Worm (Caenorhabditis elegans) whole organism, early embryonic: ENCODE data around the gene dre-1.

Experiments
- B0310.2 ChIP-seq: sonication (generic microtip); optimal IDR thresholded peaks from 2 replicates; lab custom pipeline; 2016; ENCODE audit warnings: mild to moderate bottlenecking, missing genetic modification characterization, missing compliant biosample characterization
- F13C5.2 ChIP-seq: sonication (generic microtip); optimal IDR thresholded peaks from 2 replicates; lab custom pipeline; 2017; ENCODE audit warnings: mild to moderate bottlenecking, missing genetic modification characterization, inconsistent platforms, missing compliant biosample characterization
- aly-1 ChIP-seq: sonication (generic microtip); optimal IDR thresholded peaks from 2 replicates; lab custom pipeline; 2016; ENCODE audit warnings: missing genetic modification characterization, missing compliant biosample characterization
- ama-1 ChIP-seq: fragments of 150-350 bp; optimal IDR thresholded peaks from 2 replicates; lab custom pipeline; 2014
- ceh-13 ChIP-seq: fragments of 200-800 bp; sonication (Bioruptor generic); optimal IDR thresholded peaks from 2 replicates; lab custom pipeline; 2018; ENCODE audit warnings: mild to moderate bottlenecking, missing genetic modification characterization, missing compliant biosample characterization
- ceh-36 ChIP-seq: sonication (generic microtip); optimal IDR thresholded peaks from 2 replicates; lab custom pipeline; 2016; ENCODE audit warnings: missing genetic modification characterization, inconsistent platforms, missing compliant biosample characterization
- ets-7 ChIP-seq: sonication (generic microtip); optimal IDR thresholded peaks from 2 replicates; lab custom pipeline; 2016; ENCODE audit warnings: missing genotype, missing genetic modification characterization, missing compliant biosample characterization
- flt-1 ChIP-seq: fragments of 200-800 bp; sonication (Bioruptor generic); IDR thresholded peaks from 2 replicates; pipeline ENCODE4 v1.3.6; 2022; ENCODE audit warnings: missing genetic modification characterization, missing compliant biosample characterization
- hmbx-1 ChIP-seq: sonication (generic microtip); optimal IDR thresholded peaks from 2 replicates; lab custom pipeline; 2016; ENCODE audit warnings: mild to moderate bottlenecking, missing genetic modification characterization, missing compliant biosample characterization
- hmg-4 ChIP-seq: fragments of 200-800 bp; sonication (Bioruptor generic); optimal IDR thresholded peaks from 2 replicates; lab custom pipeline; 2018; ENCODE audit warnings: mild to moderate bottlenecking, missing genetic modification characterization, missing compliant biosample characterization
- hnd-1 ChIP-seq: sonication (generic microtip); optimal IDR thresholded peaks from 2 replicates; lab custom pipeline; 2016; ENCODE audit warnings: missing genetic modification characterization, missing compliant biosample characterization
- pes-1 ChIP-seq: fragments of 200-800 bp; sonication (Bioruptor generic); IDR thresholded peaks from 2 replicates; pipeline ENCODE4 v1.3.6; 2022; ENCODE audit warnings: missing genetic modification reagents, missing genetic modification characterization, missing compliant biosample characterization
- scrt-1 ChIP-seq: fragments of 200-800 bp; sonication (Bioruptor generic); IDR thresholded peaks from 2 replicates; pipeline ENCODE4 v1.3.6; 2022; ENCODE audit warnings: missing genetic modification characterization, missing compliant biosample characterization
- sea-1 ChIP-seq: fragments of 200-800 bp; sonication (Bioruptor generic); conservative IDR thresholded peaks from 2 replicates; pipeline ENCODE4 v1.3.6; 2022; ENCODE audit warnings: missing genetic modification characterization, missing compliant biosample characterization
- tbx-11 ChIP-seq: fragments of 200-800 bp; sonication (Bioruptor generic); IDR thresholded peaks from 2 replicates; pipeline ENCODE4 v1.3.6; 2022; ENCODE audit warnings: missing genetic modification characterization, missing compliant biosample characterization
- tbx-37 ChIP-seq: fragments of 200-800 bp; sonication (Bioruptor generic); conservative IDR thresholded peaks from 2 replicates; pipeline ENCODE4 v1.3.6; 2022; ENCODE audit warnings: missing genetic modification reagents, missing genetic modification characterization, missing compliant biosample characterization
- tra-4 ChIP-seq: sonication (generic microtip); optimal IDR thresholded peaks from 2 replicates; lab custom pipeline; 2017; ENCODE audit warnings: missing genetic modification characterization, missing compliant biosample characterization

The dre-1 gene

ce11 chrV:6495353-6495752 lies 50.9 kb downstream of the dre-1 start:
- TF ChIP-seq flt-1 (GFP tag; lab: Robert Waterston, UW) (no peak), scrt-1 (GFP tag; lab: Robert Waterston, UW) (no peak), ceh-13 (GFP tag; lab: Kevin White, UChicago) (no peak), F13C5.2 (tag; lab: Kevin White, UChicago) (no peak), hnd-1 (tag; lab: Kevin White, UChicago) (no peak), ceh-36 (no peak), hmg-4 (GFP tag; lab: Kevin White, UChicago) (no peak)

- no peak for TF ChIP-seq tra-4 (tag; lab: Kevin White, UChicago)
- TF ChIP-seq aly-1 (tag; lab: Kevin White, UChicago), result no peak
- TF ChIP-seq hmg-4 (GFP tag; lab: Kevin White, UChicago), result no peak
- no peak for TF ChIP-seq ceh-36
- TF ChIP-seq ets-7 (tag; lab: Kevin White, UChicago), result no peak
- no peak for TF ChIP-seq hmbx-1 (tag; lab: Kevin White, UChicago)
- no peak for TF ChIP-seq F13C5.2 (tag; lab: Kevin White, UChicago)
- TF ChIP-seq scrt-1 (GFP tag; lab: Robert Waterston, UW), result no peak
- no peak for TF ChIP-seq ceh-13 (GFP tag; lab: Kevin White, UChicago)
- no peak for TF ChIP-seq tbx-37 (GFP tag; lab: Robert Waterston, UW)
- no peak for TF ChIP-seq sea-1
- TF ChIP-seq tbx-11 (GFP tag; lab: Robert Waterston, UW), result no peak
- TF ChIP-seq B0310.2, result no peak
- TF ChIP-seq flt-1 (GFP tag; lab: Robert Waterston, UW), result no peak
- TF ChIP-seq ama-1 (lab: Kevin White, UChicago), result no peak
- no peak for TF ChIP-seq pes-1 (GFP tag; lab: Robert Waterston, UW)
- TF ChIP-seq hnd-1 (tag; lab: Kevin White, UChicago), result no peak
Measured at ce11 chrV:6493821-6494220, 52.5 kb downstream of the dre-1 start, which contains the start of gene cpt-6. Gene cpt-6 (minus strand): TSS chrV:6493921.

ce11 chrV:6492497-6492896 lies 53.8 kb downstream of the dre-1 start:
- no peak for TF ChIP-seq tra-4 (tag; lab: Kevin White, UChicago)
- TF ChIP-seq hmg-4 (GFP tag; lab: Kevin White, UChicago), result no peak
- TF ChIP-seq scrt-1 (GFP tag; lab: Robert Waterston, UW), result no peak
- no peak for TF ChIP-seq hnd-1 (tag; lab: Kevin White, UChicago)
- no peak for TF ChIP-seq F13C5.2 (tag; lab: Kevin White, UChicago)

ce11 chrV:6488849-6489248 lies 57.5 kb downstream of the dre-1 start, which contains the start of gene lec-10:
Gene lec-10 (minus strand): TSS chrV:6489120.
- TF ChIP-seq hmbx-1 (tag; lab: Kevin White, UChicago) (no peak), flt-1 (GFP tag; lab: Robert Waterston, UW) (no peak), tbx-11 (GFP tag; lab: Robert Waterston, UW) (no peak), ceh-36 (no peak), hnd-1 (tag; lab: Kevin White, UChicago) (no peak), F13C5.2 (tag; lab: Kevin White, UChicago) (no peak), tbx-37 (GFP tag; lab: Robert Waterston, UW) (no peak), tra-4 (tag; lab: Kevin White, UChicago) (no peak), ets-7 (tag; lab: Kevin White, UChicago) (no peak), B0310.2 (no peak), ceh-13 (GFP tag; lab: Kevin White, UChicago) (no peak), scrt-1 (GFP tag; lab: Robert Waterston, UW) (no peak), pes-1 (GFP tag; lab: Robert Waterston, UW) (no peak), ama-1 (lab: Kevin White, UChicago) (no peak), hmg-4 (GFP tag; lab: Kevin White, UChicago) (no peak)

- TF ChIP-seq hmg-4 (GFP tag; lab: Kevin White, UChicago) (no peak), tbx-37 (GFP tag; lab: Robert Waterston, UW) (no peak), ceh-13 (GFP tag; lab: Kevin White, UChicago) (no peak), ama-1 (lab: Kevin White, UChicago) (no peak), F13C5.2 (tag; lab: Kevin White, UChicago) (no peak), hnd-1 (tag; lab: Kevin White, UChicago) (no peak), B0310.2 (no peak), ceh-36 (no peak), flt-1 (GFP tag; lab: Robert Waterston, UW) (no peak)
Measured at ce11 chrV:6487878-6488277, 58.4 kb downstream of the dre-1 start.

- TF ChIP-seq ama-1 (lab: Kevin White, UChicago) (no peak), tbx-37 (GFP tag; lab: Robert Waterston, UW) (no peak), F13C5.2 (tag; lab: Kevin White, UChicago) (peak; percentile 3), ceh-36 (no peak)
Measured at ce11 chrV:6485109-6485508, 61.2 kb downstream of the dre-1 start.
